Fruit fly (Drosophila melanogaster) whole organism, embryonic: ENCODE data around the gene MAPk-Ak2.

Experiments
- CG10147 ChIP-seq: fragments of 200-800 bp; sonication (Bioruptor generic); optimal IDR thresholded peaks from 2 replicates; lab custom pipeline; 2019; ENCODE audit warnings: missing biosample characterization, mild to moderate bottlenecking, missing genetic modification characterization, moderate library complexity
- CG10209 ChIP-seq: fragments of 200-800 bp; sonication (Bioruptor generic); optimal IDR thresholded peaks from 3 replicates; lab custom pipeline; 2017; ENCODE audit warnings: missing biosample characterization, mild to moderate bottlenecking, missing genetic modification characterization, missing genetic modification reagents
- CG10462 ChIP-seq: fragments of 200-800 bp; sonication (Bioruptor generic); optimal IDR thresholded peaks from 2 replicates; lab custom pipeline; 2016; ENCODE audit warnings: missing biosample characterization, missing genetic modification characterization
- CG12071 ChIP-seq: fragments of 200-800 bp; sonication (Bioruptor generic); optimal IDR thresholded peaks from 3 replicates; lab custom pipeline; 2018; ENCODE audit warnings: missing biosample characterization, mild to moderate bottlenecking, missing genetic modification characterization
- CG15479 ChIP-seq: fragments of 200-800 bp; sonication (Bioruptor generic); optimal IDR thresholded peaks from 3 replicates; lab custom pipeline; 2019; ENCODE audit warnings: missing biosample characterization, mild to moderate bottlenecking, missing genetic modification characterization, moderate library complexity
- CG1602 ChIP-seq: fragments of 200-800 bp; sonication (Bioruptor generic); optimal IDR thresholded peaks from 3 replicates; lab custom pipeline; 2016; ENCODE audit warnings: missing biosample characterization, missing genetic modification characterization
- CG2129 ChIP-seq: fragments of 200-800 bp; sonication (Bioruptor generic); IDR thresholded peaks from 2 replicates; pipeline ENCODE4 v1.3.6; 2022; ENCODE audit warnings: missing biosample characterization, missing genetic modification characterization; ENCODE audit not compliant: partially characterized antibody
- CG2199 ChIP-seq: fragments of 200-800 bp; sonication (Bioruptor generic); IDR thresholded peaks from 3 replicates; pipeline ENCODE4 v1.3.6; 2022; ENCODE audit warnings: missing biosample characterization, missing genetic modification characterization
- CG2712 ChIP-seq: fragments of 200-800 bp; optimal IDR thresholded peaks from 3 replicates; lab custom pipeline; 2019; ENCODE audit warnings: missing biosample characterization, mild to moderate bottlenecking, missing genetic modification characterization, moderate library complexity
- CG33557 ChIP-seq: fragments of 200-800 bp; sonication (Bioruptor generic); optimal IDR thresholded peaks from 2 replicates; lab custom pipeline; 2019; ENCODE audit warnings: missing biosample characterization, mild to moderate bottlenecking, missing genetic modification characterization, moderate library complexity
- CG3995 ChIP-seq: fragments of 200-800 bp; sonication (Bioruptor generic); optimal IDR thresholded peaks from 3 replicates; lab custom pipeline; 2016; ENCODE audit warnings: missing biosample characterization, missing genetic modification characterization
- CG6791 ChIP-seq: fragments of 200-800 bp; sonication (Bioruptor generic); IDR thresholded peaks from 3 replicates; pipeline ENCODE4 v1.3.6; 2022; ENCODE audit warnings: missing biosample characterization, missing genetic modification characterization; ENCODE audit not compliant: partially characterized antibody
- CG6854 ChIP-seq: fragments of 200-800 bp; sonication (Bioruptor generic); optimal IDR thresholded peaks from 3 replicates; lab custom pipeline; 2017; ENCODE audit warnings: missing biosample characterization, mild to moderate bottlenecking, missing genetic modification characterization
- CG7556 ChIP-seq: fragments of 200-800 bp; sonication (Bioruptor generic); optimal IDR thresholded peaks from 2 replicates; lab custom pipeline; 2017; ENCODE audit warnings: missing biosample characterization, mild to moderate bottlenecking, missing genetic modification characterization
- CG7987 ChIP-seq: fragments of 200-800 bp; sonication (Bioruptor generic); optimal IDR thresholded peaks from 2 replicates; lab custom pipeline; 2018; ENCODE audit warnings: missing biosample characterization, mild to moderate bottlenecking, missing genetic modification characterization, moderate library complexity
- CG8281 ChIP-seq: fragments of 200-800 bp; sonication (Bioruptor generic); optimal IDR thresholded peaks from 2 replicates; lab custom pipeline; 2018; ENCODE audit warnings: missing biosample characterization, mild to moderate bottlenecking, missing genetic modification characterization, moderate library complexity
- CG8478 ChIP-seq: fragments of >200 bp; optimal IDR thresholded peaks from 2 replicates; lab custom pipeline; 2018
- D19A ChIP-seq: fragments of 200-800 bp; optimal IDR thresholded peaks from 3 replicates; lab custom pipeline; 2019; ENCODE audit warnings: missing biosample characterization, mild to moderate bottlenecking, missing genetic modification characterization, moderate library complexity
- E2f1 ChIP-seq: fragments of 200-800 bp; sonication (Bioruptor generic); IDR thresholded peaks from 2 replicates; pipeline ENCODE4 v1.3.6; 2022; ENCODE audit warnings: missing biosample characterization, missing genetic modification characterization
- Gug ChIP-seq: fragments of 200-800 bp; sonication (Bioruptor generic); IDR thresholded peaks from 4 replicates; pipeline ENCODE4 v1.3.6; 2022; ENCODE audit warnings: missing biosample characterization, missing genetic modification characterization
- H15 ChIP-seq: fragments of 200-800 bp; sonication (Bioruptor generic); IDR thresholded peaks from 3 replicates; pipeline ENCODE4 v1.3.6; 2022; ENCODE audit warnings: missing biosample characterization, missing genetic modification characterization
- Jarid2 ChIP-seq: fragments of 200-800 bp; sonication (Bioruptor generic); optimal IDR thresholded peaks from 3 replicates; lab custom pipeline; 2017; ENCODE audit warnings: mild to moderate bottlenecking, missing biosample characterization, missing genetic modification reagents, missing genetic modification characterization
- Kr ChIP-seq: fragments of 200-800 bp; sonication (Bioruptor generic); optimal IDR thresholded peaks from 2 replicates; lab custom pipeline; 2017; ENCODE audit warnings: missing biosample characterization, mild to moderate bottlenecking, missing genetic modification characterization
- MESR4 ChIP-seq: fragments of 200-800 bp; sonication (Bioruptor generic); optimal IDR thresholded peaks from 2 replicates; lab custom pipeline; 2018; ENCODE audit warnings: missing biosample characterization, mild to moderate bottlenecking, missing genetic modification characterization, moderate library complexity
- Mes4 ChIP-seq: fragments of 200-800 bp; sonication (Bioruptor generic); optimal IDR thresholded peaks from 2 replicates; lab custom pipeline; 2016; ENCODE audit warnings: missing biosample characterization, missing genetic modification characterization
- Oaz ChIP-seq: fragments of 200-800 bp; sonication (Bioruptor generic); IDR thresholded peaks from 2 replicates; pipeline ENCODE4 v1.3.6; 2022; ENCODE audit warnings: missing biosample characterization, missing genetic modification characterization
- PHDP ChIP-seq: fragments of 200-800 bp; sonication (Bioruptor generic); optimal IDR thresholded peaks from 3 replicates; lab custom pipeline; 2018; ENCODE audit warnings: missing biosample characterization, mild to moderate bottlenecking, missing genetic modification characterization, moderate library complexity
- aop ChIP-seq: fragments of 200-800 bp; sonication (Bioruptor generic); IDR thresholded peaks from 2 replicates; pipeline ENCODE4 v1.3.6; 2022; ENCODE audit warnings: missing biosample characterization, missing genetic modification characterization
- ato ChIP-seq: fragments of 200-800 bp; sonication (Bioruptor generic); IDR thresholded peaks from 2 replicates; pipeline ENCODE4 v1.3.6; 2022; ENCODE audit warnings: missing biosample characterization, missing genetic modification characterization; ENCODE audit not compliant: partially characterized antibody
- bowl ChIP-seq: fragments of 200-800 bp; sonication (Bioruptor generic); IDR thresholded peaks from 2 replicates; pipeline ENCODE4 v1.3.6; 2022; ENCODE audit warnings: missing biosample characterization, missing genetic modification characterization
- crol ChIP-seq: fragments of 200-800 bp; sonication (Bioruptor generic); IDR thresholded peaks from 2 replicates; pipeline ENCODE4 v1.3.6; 2022; ENCODE audit warnings: missing biosample characterization, missing genetic modification characterization
- crp ChIP-seq, 2 experiments: fragments of 200-800 bp; sonication (Bioruptor generic); optimal IDR thresholded peaks; 2 replicates in 1 of 2; 3 replicates in 1 of 2; lab custom pipeline; 2017; ENCODE audit warnings: missing biosample characterization in 2 of 2, missing genetic modification characterization in 2 of 2, mild to moderate bottlenecking in 1 of 2, moderate library complexity in 1 of 2
- dmrt11E ChIP-seq: fragments of 200-800 bp; sonication (Bioruptor generic); optimal IDR thresholded peaks from 3 replicates; lab custom pipeline; 2018; ENCODE audit warnings: missing biosample characterization, mild to moderate bottlenecking, missing genetic modification characterization, moderate library complexity
- eyg ChIP-seq: fragments of 200-800 bp; sonication (Bioruptor generic); optimal IDR thresholded peaks from 3 replicates; lab custom pipeline; 2016; ENCODE audit warnings: missing biosample characterization, missing genetic modification characterization
- hkb ChIP-seq, 2 experiments: fragments of 200-800 bp in 1 of 2; fragments of >200 bp in 1 of 2; sonication (Bioruptor generic) in 1 of 2; IDR thresholded peaks in 1 of 2; optimal IDR thresholded peaks in 1 of 2; 2 replicates each; pipeline versions ENCODE4 v1.3.6 to Lab custom; 2017 to 2022; ENCODE audit warnings: missing biosample characterization in 1 of 2, missing genetic modification characterization in 1 of 2
- insv ChIP-seq, 2 experiments: fragments of 200-800 bp; sonication (Bioruptor generic); optimal IDR thresholded peaks; 3 replicates each; lab custom pipeline; 2016 to 2018; ENCODE audit warnings: missing biosample characterization in 2 of 2, missing genetic modification characterization in 2 of 2
- lbe ChIP-seq: fragments of 200-800 bp; sonication (Bioruptor generic); optimal IDR thresholded peaks from 2 replicates; lab custom pipeline; 2016; ENCODE audit warnings: missing biosample characterization, mild to moderate bottlenecking, missing genetic modification characterization
- nom ChIP-seq: fragments of 200-800 bp; sonication (Bioruptor generic); optimal IDR thresholded peaks from 2 replicates; lab custom pipeline; 2017; ENCODE audit warnings: missing biosample characterization, missing genetic modification characterization, mild to moderate bottlenecking, moderate library complexity, missing genetic modification reagents
- oc ChIP-seq: fragments of 200-800 bp; sonication (Bioruptor generic); optimal IDR thresholded peaks from 2 replicates; lab custom pipeline; 2018; ENCODE audit warnings: missing biosample characterization, mild to moderate bottlenecking, missing genetic modification characterization, moderate library complexity
- slp2 ChIP-seq: fragments of 200-800 bp; sonication (Bioruptor generic); optimal IDR thresholded peaks from 2 replicates; lab custom pipeline; 2016; ENCODE audit warnings: missing biosample characterization, missing genetic modification characterization
- trh ChIP-seq: fragments of 200-800 bp; sonication (Bioruptor generic); optimal IDR thresholded peaks from 2 replicates; lab custom pipeline; 2016; ENCODE audit warnings: missing biosample characterization, missing genetic modification characterization
- tup ChIP-seq: fragments of 200-800 bp; sonication (Bioruptor generic); optimal IDR thresholded peaks from 2 replicates; lab custom pipeline; 2016; ENCODE audit warnings: missing biosample characterization, mild to moderate bottlenecking, missing genetic modification characterization, moderate library complexity
- z ChIP-seq: fragments of 200-800 bp; sonication (Bioruptor generic); IDR thresholded peaks from 3 replicates; pipeline ENCODE4 v1.3.6; 2022; ENCODE audit warnings: missing biosample characterization, missing genetic modification characterization

The MAPk-Ak2 gene

DNA sequence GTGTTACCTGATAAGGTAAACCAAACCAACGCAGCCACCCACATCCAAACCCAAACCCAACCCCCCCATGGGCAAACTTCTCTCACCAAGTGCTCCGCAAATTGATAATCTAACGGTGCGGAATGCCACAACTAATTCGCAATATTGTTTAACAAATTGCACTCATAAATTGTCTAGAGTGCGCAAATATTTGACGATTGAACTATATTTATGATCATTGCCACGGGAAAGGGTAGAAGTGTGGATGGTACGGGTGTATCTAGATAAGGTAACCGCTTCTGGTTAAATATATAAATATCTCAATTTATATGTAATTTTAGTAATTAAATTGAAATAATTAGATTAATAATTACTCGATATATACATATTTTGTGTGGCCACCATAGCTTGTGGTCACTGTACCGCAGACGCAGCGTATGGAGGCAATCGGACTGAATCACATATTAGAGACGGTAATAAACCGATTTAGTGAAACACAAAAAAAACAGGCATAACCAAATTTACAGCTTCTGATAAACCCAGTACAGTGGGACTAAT lies 45.5 kb downstream of the MAPk-Ak2 start (continued):
- no peak for TF ChIP-seq trh (GFP tag; lab: Kevin White, UChicago)
- peak; percentile 49; the same call in 1 of the 2 replicates for TF ChIP-seq bowl (GFP tag; lab: Robert Waterston, UW)
- peak; percentile 65 for TF ChIP-seq CG10209 (GFP tag; lab: Kevin White, UChicago)
- no peak for TF ChIP-seq eyg (GFP tag; lab: Kevin White, UChicago)
- no peak for TF ChIP-seq ato (GFP tag; lab: Robert Waterston, UW)
- 0 out of 2 replicates have a peak, but pooled peaks have one; percentile 13 for TF ChIP-seq crol
- no peak for TF ChIP-seq CG8281 (tag; lab: Kevin White, UChicago)
- TF ChIP-seq oc: no peak
- peak; percentile 46 for TF ChIP-seq CG7556 (GFP tag; lab: Kevin White, UChicago)
- TF ChIP-seq CG10147 (GFP tag; lab: Kevin White, UChicago): peak; percentile 50
- no peak for TF ChIP-seq CG2199
- TF ChIP-seq MESR4: no peak
- no peak for TF ChIP-seq CG1602 (GFP tag; lab: Kevin White, UChicago)
- TF ChIP-seq PHDP: peak; percentile 69
- TF ChIP-seq CG12071: peak; percentile 22
- no peak for TF ChIP-seq hkb (optimal IDR thresholded peaks at IDR 0.05; lab: Kevin White, UChicago)
- peak; percentile 64; the same call in 1 of the 2 replicates for TF ChIP-seq hkb (GFP tag; IDR thresholded peaks at IDR 0.05; lab: Robert Waterston, UW)
- no peak for TF ChIP-seq CG7987 (GFP tag; lab: Kevin White, UChicago)
- no peak for TF ChIP-seq aop (GFP tag; lab: Robert Waterston, UW)
- no peak for TF ChIP-seq H15 (GFP tag; lab: Robert Waterston, UW)
- no peak for TF ChIP-seq CG8478 (lab: Kevin White, UChicago)
- peak; percentile 17 for TF ChIP-seq CG6854
- TF ChIP-seq nom (GFP tag; lab: Kevin White, UChicago): no peak
- peak; percentile 66; the same call in 2 of the 4 replicates for TF ChIP-seq Gug (GFP tag; lab: Robert Waterston, UW)
- peak; percentile 39; the same call in 1 of the 2 replicates for TF ChIP-seq Oaz (GFP tag; lab: Robert Waterston, UW)
- no peak for TF ChIP-seq CG10462 (GFP tag; lab: Kevin White, UChicago)
- TF ChIP-seq insv (GFP tag; optimal IDR thresholded peaks at IDR 0.05; lab: Kevin White, UChicago): peak in 1 of 2 experiments; percentile 8
- no peak for TF ChIP-seq Mes4 (GFP tag; lab: Kevin White, UChicago)
- TF ChIP-seq CG2712 (tag; lab: Kevin White, UChicago): peak; percentile 56
- peak; percentile 31 for TF ChIP-seq D19A (tag; lab: Kevin White, UChicago)
- no peak for TF ChIP-seq crp (GFP tag; optimal IDR thresholded peaks at IDR 0.05; lab: Kevin White, UChicago)
- TF ChIP-seq CG2129 (GFP tag; lab: Robert Waterston, UW): no peak
- no peak for TF ChIP-seq CG33557 (GFP tag; lab: Kevin White, UChicago)
- no peak for TF ChIP-seq CG6791
- TF ChIP-seq z (GFP tag; lab: Robert Waterston, UW): no peak
- TF ChIP-seq E2f1 (GFP tag; lab: Robert Waterston, UW): peak; percentile 41; the same call in 1 of the 2 replicates
- TF ChIP-seq slp2 (GFP tag; lab: Kevin White, UChicago): no peak
- TF ChIP-seq dmrt11E (tag; lab: Kevin White, UChicago): no peak
- TF ChIP-seq tup (GFP tag; lab: Kevin White, UChicago): no peak
- no peak for TF ChIP-seq Kr (GFP tag; lab: Kevin White, UChicago)
- TF ChIP-seq CG3995 (GFP tag; lab: Kevin White, UChicago): no peak
- peak; percentile 67 for TF ChIP-seq lbe
- TF ChIP-seq Jarid2 (GFP tag; lab: Kevin White, UChicago): no peak
- no peak for TF ChIP-seq CG15479 (GFP tag; lab: Kevin White, UChicago)
